Fruit fly (Drosophila melanogaster): Measurements from ENCODE around the gene Skel.

DNA sequence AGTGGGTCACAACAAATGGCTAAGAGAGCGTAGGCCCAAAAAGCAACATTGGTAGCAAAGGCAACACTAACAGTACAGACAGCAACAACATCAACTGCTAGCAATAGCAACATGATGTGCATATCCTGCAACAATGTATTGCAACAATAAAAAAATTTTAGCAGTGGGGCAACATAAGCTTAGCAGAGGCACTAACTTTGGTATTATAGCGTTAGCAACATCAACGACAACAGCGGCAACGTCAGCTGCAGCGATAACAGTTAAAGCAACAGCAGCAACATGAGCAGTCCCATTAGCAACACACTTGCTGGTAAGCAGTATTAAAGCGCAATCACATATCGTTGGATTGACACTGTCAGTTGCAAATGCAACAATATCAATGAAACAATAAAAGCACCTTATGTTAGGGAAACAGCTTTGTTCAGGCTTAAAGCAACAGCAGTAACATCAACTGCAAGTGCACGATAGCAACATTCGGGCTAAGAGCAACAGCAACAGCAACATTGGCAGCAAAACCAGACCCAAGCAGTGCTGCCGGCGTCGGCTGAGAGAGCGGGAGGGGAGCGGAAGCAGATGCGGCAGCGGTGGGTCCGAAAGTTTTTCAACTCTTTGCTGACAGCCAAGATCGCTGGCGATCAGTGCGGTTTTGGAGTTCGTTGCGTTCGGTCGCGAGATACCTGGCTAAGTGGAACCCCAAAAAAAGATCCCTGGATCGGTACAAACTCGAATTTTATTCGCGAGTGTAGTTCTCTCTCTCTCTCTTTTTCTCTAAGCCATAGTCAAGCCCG, at the start of gene Skel:
- no peak for TF ChIP-seq pan (optimal IDR thresholded peaks at IDR 0.05)
- TF ChIP-seq psq (optimal IDR thresholded peaks at IDR 0.05): no peak
- no peak for TF ChIP-seq CG8478 (optimal IDR thresholded peaks at IDR 0.05)
- no peak for TF ChIP-seq usp (GFP tag; optimal IDR thresholded peaks at IDR 0.05)
- TF ChIP-seq Dll (optimal IDR thresholded peaks at IDR 0.05): no peak
- TF ChIP-seq EcR (GFP tag; optimal IDR thresholded peaks at IDR 0.05): no peak
